Worm (Caenorhabditis elegans): Measurements from ENCODE around the gene srd-38.

DNA sequence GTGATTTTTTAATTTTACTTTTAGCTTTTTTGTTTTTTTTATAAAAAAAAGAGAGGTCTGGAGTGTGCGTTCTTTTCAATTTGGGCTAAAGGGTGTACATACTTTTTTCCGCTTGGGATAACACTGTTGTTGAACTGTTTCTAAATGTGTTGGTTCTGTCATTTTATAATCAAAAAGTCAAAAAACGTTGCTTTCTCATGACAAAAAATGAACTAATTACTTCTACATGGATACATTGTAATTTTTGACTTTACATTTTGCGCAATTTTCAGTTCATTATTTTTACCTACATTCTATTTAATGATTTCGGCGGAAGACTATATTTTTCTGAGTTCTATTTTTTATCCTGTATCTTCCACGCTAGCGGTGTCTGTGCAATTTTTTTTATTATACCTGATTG, at the start of gene srd-38:
- TF ChIP-seq fkh-10 (GFP tag; optimal IDR thresholded peaks at IDR 0.05), result no peak
- TF ChIP-seq aly-2 (tag; optimal IDR thresholded peaks at IDR 0.05), result no peak
- TF ChIP-seq tbx-2 (tag; optimal IDR thresholded peaks at IDR 0.05), result no peak
- no peak for TF ChIP-seq nhr-28 (tag; optimal IDR thresholded peaks at IDR 0.05)
- TF ChIP-seq ama-1 (optimal IDR thresholded peaks at IDR 0.05), result no peak
- TF ChIP-seq R02D3.7 (tag; optimal IDR thresholded peaks at IDR 0.05), result no peak
- TF ChIP-seq mml-1 (tag; optimal IDR thresholded peaks at IDR 0.05), result no peak
- TF ChIP-seq snpc-4 (tag; optimal IDR thresholded peaks at IDR 0.05), result no peak
- no peak for TF ChIP-seq egl-5 (tag; optimal IDR thresholded peaks at IDR 0.05)
